Worm (Caenorhabditis elegans): Measurements from ENCODE around the gene ugt-59.

The ugt-59 gene

DNA sequence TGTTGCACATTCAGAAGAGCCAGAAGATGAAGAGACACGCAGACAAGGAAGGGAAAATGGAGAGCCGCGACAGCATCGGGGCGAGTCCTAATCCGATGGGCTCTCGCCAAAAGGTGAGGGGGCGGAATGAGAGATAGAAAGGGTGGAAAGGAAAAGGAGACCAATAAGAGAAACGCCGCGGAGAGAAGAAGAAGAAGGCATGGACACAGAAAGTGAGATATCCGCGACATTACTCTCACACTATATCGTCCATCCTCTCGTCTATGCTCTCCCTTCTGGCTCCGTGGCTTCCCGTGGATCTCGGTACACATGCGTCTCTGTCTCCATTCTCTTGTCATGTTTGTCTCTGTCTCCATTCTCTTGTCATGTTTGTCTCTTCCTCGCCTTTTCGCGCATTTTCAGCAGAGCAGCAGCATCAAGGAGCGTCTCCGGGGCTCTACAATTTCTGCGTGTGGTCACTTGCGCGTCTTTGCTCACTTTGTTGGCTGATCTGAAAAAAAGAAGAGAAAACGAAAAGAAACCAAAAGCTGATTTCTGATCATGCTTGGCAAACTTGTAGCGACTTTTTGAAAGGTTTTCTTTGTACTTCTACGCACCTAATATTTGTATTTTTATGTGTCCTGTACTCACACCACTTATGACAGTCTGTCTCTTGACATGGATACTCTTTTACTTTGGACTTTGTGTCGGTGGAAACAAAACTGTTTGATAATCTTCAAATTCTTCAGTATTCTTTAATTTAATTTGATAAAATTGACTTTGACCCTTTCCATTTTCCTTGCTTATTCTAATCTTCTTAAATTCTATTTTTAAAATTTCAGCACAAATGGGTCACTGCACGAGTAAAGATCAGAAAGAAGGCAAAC is 43.0 kb downstream of the ugt-59 start, which contains the start of gene gpa-7 (continued):
- TF ChIP-seq F13H6.1 (tag; optimal IDR thresholded peaks at IDR 0.05) (peak; percentile 63), sox-4 (tag; optimal IDR thresholded peaks at IDR 0.05) (no peak), ceh-24 (tag; optimal IDR thresholded peaks at IDR 0.05) (no peak), fkh-6 (tag; optimal IDR thresholded peaks at IDR 0.05) (no peak), hlh-15 (tag; optimal IDR thresholded peaks at IDR 0.05) (no peak), Y22D7AL.16 (tag; optimal IDR thresholded peaks at IDR 0.05) (no peak), hlh-8 (tag; optimal IDR thresholded peaks at IDR 0.05) (peak; percentile 33), tbx-7 (tag; optimal IDR thresholded peaks at IDR 0.05) (no peak), ceh-31 (tag; optimal IDR thresholded peaks at IDR 0.05) (peak; percentile 88), ceh-14 (tag; optimal IDR thresholded peaks at IDR 0.05) (peak; percentile 75), ets-4 (tag; optimal IDR thresholded peaks at IDR 0.05) (no peak), pha-2 (tag; optimal IDR thresholded peaks at IDR 0.05) (no peak), T23F11.4 (GFP tag; optimal IDR thresholded peaks at IDR 0.05) (no peak), ttx-3 (tag; optimal IDR thresholded peaks at IDR 0.05) (no peak), ceh-48 (tag; optimal IDR thresholded peaks at IDR 0.05) (no peak), ceh-2 (tag; optimal IDR thresholded peaks at IDR 0.05) (no peak), hlh-30 (tag; optimal IDR thresholded peaks at IDR 0.05; ENCODE audit: insufficient read depth) (no peak), dmd-4 (tag; optimal IDR thresholded peaks at IDR 0.05; ENCODE audit: borderline replicate concordance) (no peak), elt-2 (tag; optimal IDR thresholded peaks at IDR 0.05) (no peak), pros-1 (tag; optimal IDR thresholded peaks at IDR 0.05) (peak; percentile 26), pag-3 (tag; optimal IDR thresholded peaks at IDR 0.05; ENCODE audit: borderline replicate concordance) (no peak), che-1 (tag; optimal IDR thresholded peaks at IDR 0.05) (no peak), ahr-1 (tag; optimal IDR thresholded peaks at IDR 0.05) (no peak), mec-3 (tag; optimal IDR thresholded peaks at IDR 0.05; ENCODE audit: borderline replicate concordance) (peak; percentile 3), unc-55 (GFP tag; optimal IDR thresholded peaks at IDR 0.05) (peak; percentile 54)

- TF ChIP-seq elt-4 (tag; optimal IDR thresholded peaks at IDR 0.05) (no peak), odd-2 (tag; optimal IDR thresholded peaks at IDR 0.05) (no peak), ttx-3 (tag; optimal IDR thresholded peaks at IDR 0.05) (no peak), ets-4 (tag; optimal IDR thresholded peaks at IDR 0.05) (no peak), rnt-1 (tag; optimal IDR thresholded peaks at IDR 0.05) (no peak), syd-9 (tag; optimal IDR thresholded peaks at IDR 0.05) (no peak), ztf-16 (tag; optimal IDR thresholded peaks at IDR 0.05) (no peak), ref-2 (tag; optimal IDR thresholded peaks at IDR 0.05) (no peak), sox-4 (tag; optimal IDR thresholded peaks at IDR 0.05) (no peak)
Observed at ce11 chrIV:10409377-10409776, 48.9 kb downstream of the ugt-59 start, which contains the start of gene rfk-1. Gene rfk-1, minus strand, starts transcription at chrIV:10409477.

All from whole organism, late embryonic.